Fruit fly (Drosophila melanogaster): Measurements from ENCODE around the gene Pex16.
A peak's percentile ranks its signal among the peaks of the same experiment; 100 is the strongest.

The Pex16 gene

DNA sequence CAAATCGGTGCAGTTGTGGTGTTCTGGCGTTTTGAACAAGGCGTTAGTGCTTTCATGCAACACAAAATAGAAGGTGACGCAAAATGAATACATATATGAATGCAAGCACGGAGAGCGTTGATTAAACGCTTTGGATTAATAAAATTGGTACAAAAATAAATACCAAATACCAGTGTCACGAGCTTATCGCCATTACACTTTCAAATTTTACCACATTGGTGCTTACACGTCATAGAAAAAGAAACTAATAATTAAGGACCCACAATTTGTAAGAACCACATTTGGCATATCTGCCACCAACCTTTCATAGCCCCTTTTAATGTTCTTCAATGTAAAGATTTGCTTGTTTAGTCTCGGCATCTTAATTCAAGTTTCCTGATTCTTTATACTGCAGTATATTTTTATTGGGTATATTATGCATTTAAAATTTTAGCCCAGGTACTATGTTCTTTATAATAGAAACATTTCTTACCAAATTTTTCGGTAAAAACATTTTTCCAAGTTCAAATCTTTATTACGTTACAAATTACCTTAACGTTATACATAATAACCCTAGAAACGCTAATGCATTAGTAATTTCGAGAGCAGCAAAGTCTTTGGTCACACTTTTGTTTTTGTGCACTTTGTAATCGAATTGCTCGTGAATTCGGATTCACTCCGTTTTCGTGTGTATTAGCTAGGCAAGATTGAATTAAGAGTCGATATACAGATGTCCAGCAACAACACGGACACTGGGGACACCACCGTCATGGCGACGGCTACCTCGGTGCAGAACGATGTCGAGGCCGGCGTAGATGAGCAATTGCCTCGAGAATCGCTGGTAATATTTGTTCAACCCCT lies at the start of gene Pex16, which contains the start of gene Pex14 (continued):
- TF ChIP-seq fkh (GFP tag; optimal IDR thresholded peaks at IDR 0.05): peak; percentile 27
- no peak for TF ChIP-seq CG32006 (GFP tag; optimal IDR thresholded peaks at IDR 0.05)
- TF ChIP-seq achi (GFP tag; optimal IDR thresholded peaks at IDR 0.05): peak; percentile 55
- no peak for TF ChIP-seq CG9139 (GFP tag; optimal IDR thresholded peaks at IDR 0.05)
- no peak for TF ChIP-seq Hr38 (GFP tag; optimal IDR thresholded peaks at IDR 0.05)
- TF ChIP-seq Lpt (GFP tag; optimal IDR thresholded peaks at IDR 0.05): peak; percentile 41
- peak; percentile 83 for TF ChIP-seq cyc (GFP tag; optimal IDR thresholded peaks at IDR 0.05)
- TF ChIP-seq net (GFP tag; optimal IDR thresholded peaks at IDR 0.05): peak; percentile 64
- peak; percentile 81 for TF ChIP-seq esn (GFP tag; optimal IDR thresholded peaks at IDR 0.05)

DNA sequence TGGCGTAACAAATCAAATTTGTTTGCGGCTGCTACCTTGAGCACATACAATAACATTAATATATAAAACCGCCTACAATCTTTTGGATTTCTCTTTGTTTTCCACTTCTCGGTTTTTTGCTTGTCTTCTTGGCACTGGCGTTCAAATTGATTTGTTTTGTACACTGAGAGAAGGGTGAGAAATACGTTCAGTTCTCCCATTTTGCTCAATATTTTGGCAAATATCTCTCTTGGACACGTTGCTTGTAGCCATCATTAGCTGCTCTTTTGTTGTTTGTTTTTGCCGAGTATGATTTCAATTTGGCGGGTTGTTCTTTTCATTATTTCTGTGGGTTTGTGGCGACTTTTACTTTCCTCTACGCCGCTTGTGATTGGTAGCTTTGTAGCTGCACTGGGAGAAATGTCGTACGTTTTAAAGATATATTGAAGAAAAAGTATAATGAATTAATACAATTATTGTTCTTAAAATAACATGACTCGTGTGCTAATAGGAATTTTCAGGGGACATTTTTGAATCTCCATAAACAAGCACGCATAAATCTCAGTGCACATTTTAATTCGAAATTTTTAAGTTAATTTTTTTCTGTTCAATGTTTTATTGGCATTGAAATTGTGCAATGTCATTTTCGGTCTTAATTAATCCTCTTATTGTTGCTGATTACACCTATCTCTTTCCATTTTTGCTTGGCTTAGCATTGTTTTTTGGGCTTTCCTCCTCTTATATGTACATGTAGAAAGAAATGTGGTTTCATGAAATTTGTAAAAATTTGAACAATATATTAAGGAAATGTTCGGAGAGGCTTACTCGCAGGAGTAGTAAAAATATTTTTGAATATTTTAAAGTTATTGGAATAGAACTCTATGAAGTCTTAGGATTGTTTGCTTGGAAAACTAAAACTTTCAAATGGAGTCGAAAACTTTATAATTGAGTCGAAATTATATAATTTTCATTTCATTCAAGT lies 49.2 kb upstream of the Pex16 start:
- TF ChIP-seq Hr39 (GFP tag; optimal IDR thresholded peaks at IDR 0.05) (peak; percentile 35), Hr4 (GFP tag; optimal IDR thresholded peaks at IDR 0.05) (peak; percentile 27), Eip78C (GFP tag) (peak; percentile 53), net (GFP tag; optimal IDR thresholded peaks at IDR 0.05) (peak; percentile 22), ss (GFP tag; optimal IDR thresholded peaks at IDR 0.05) (no peak), CG31627 (GFP tag; optimal IDR thresholded peaks at IDR 0.05) (peak; percentile 36), CG8119 (GFP tag; IDR thresholded peaks at IDR 0.05) (no peak), dac (GFP tag; optimal IDR thresholded peaks at IDR 0.05) (no peak), topi (GFP tag; optimal IDR thresholded peaks at IDR 0.05) (peak; percentile 50), achi (GFP tag; optimal IDR thresholded peaks at IDR 0.05) (no peak), Met (GFP tag; optimal IDR thresholded peaks at IDR 0.05) (peak; percentile 51), OdsH (GFP tag; optimal IDR thresholded peaks at IDR 0.05) (peak; percentile 38), esn (GFP tag; optimal IDR thresholded peaks at IDR 0.05) (peak; percentile 59), CG8632 (GFP tag; optimal IDR thresholded peaks at IDR 0.05) (peak; percentile 4), Sox102F (GFP tag; optimal IDR thresholded peaks at IDR 0.05) (peak; percentile 15), CG16779 (tag; optimal IDR thresholded peaks at IDR 0.05) (no peak), lz (GFP tag; optimal IDR thresholded peaks at IDR 0.05) (peak; percentile 44), cyc (GFP tag; optimal IDR thresholded peaks at IDR 0.05) (peak; percentile 47), svp (GFP tag) (peak; percentile 84)

DNA sequence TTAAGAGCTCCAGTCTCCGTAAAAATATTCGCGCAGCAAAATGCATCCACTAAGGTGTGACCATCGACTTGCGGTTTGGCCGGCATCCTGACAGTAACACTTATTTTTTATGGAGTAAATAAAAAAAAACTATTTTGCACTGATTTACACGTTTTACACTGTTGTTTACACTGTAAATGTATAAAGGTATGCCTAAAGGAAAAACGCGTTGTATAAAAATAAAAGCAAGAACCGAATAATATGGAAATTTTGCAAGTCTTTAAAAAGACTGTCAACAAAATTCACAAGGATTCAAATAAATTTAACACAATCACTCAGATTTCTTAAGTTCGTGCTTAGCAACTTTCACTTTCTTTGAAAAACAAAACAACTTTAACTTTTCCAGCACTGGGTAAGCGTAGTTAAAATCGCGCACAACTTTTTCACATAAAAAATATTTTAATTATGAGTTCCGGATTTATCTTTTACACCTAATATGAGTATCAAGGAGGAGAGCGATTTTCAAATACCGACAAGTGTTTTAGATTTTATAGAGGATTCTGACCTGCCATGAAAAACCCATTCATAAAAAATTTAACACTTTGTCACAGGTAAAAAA lies 45.2 kb upstream of the Pex16 start:
- peak; percentile 33 for TF ChIP-seq svp (GFP tag)
- peak; percentile 40 for TF ChIP-seq Blimp-1 (GFP tag; optimal IDR thresholded peaks at IDR 0.05)
- TF ChIP-seq Smox (GFP tag; optimal IDR thresholded peaks at IDR 0.05): no peak
- TF ChIP-seq CG10631 (GFP tag; optimal IDR thresholded peaks at IDR 0.05): no peak
- peak; percentile 34 for TF ChIP-seq Hr4 (GFP tag; optimal IDR thresholded peaks at IDR 0.05)

DNA sequence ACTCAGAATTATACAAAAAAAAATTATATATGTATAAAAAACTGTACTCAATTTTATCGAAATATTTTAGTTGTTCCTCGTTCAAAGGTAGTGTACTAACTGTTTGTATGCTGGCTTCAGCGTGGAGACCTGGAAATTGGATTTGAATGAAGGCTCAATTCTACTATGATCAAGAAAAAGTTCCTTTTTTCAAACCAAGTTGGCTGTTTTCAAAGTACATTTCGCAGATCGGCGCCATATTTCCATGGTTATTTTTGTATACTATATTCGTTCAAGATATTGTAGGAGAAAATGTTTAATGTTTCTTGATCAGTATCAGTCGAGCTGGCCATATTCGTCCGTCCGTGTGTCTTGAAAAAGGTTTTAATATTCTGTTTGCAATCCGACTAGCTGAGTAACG lies 39.9 kb upstream of the Pex16 start, which contains the start of gene Mst77F:
TSS of gene Mst77F (minus strand) at position 101 of the 400 bp plus-strand sequence.
- TF ChIP-seq dsx (GFP tag; optimal IDR thresholded peaks at IDR 0.05; ENCODE audit: poor library complexity, severe bottlenecking): no peak
- no peak for TF ChIP-seq ss (GFP tag; optimal IDR thresholded peaks at IDR 0.05)

Measured in whole organism, prepupa.